Worm (Caenorhabditis elegans): Measurements from ENCODE around the gene npp-21.
A peak's percentile ranks its signal among the peaks of the same experiment; 100 is the strongest.

The npp-21 gene

ce11 chrII:7640161-7640841, 40.8 kb downstream of the npp-21 start:
- TF ChIP-seq ceh-83 (GFP tag; optimal IDR thresholded peaks at IDR 0.05) (no peak), bed-3 (GFP tag; optimal IDR thresholded peaks at IDR 0.05) (no peak), hlh-1 (tag; optimal IDR thresholded peaks at IDR 0.05) (peak; percentile 63), ces-1 (GFP tag; optimal IDR thresholded peaks at IDR 0.05) (peak; percentile 7), unc-120 (tag; optimal IDR thresholded peaks at IDR 0.05; ENCODE audit: poor library complexity, severe bottlenecking) (peak; percentile 57), lin-13 (tag; optimal IDR thresholded peaks at IDR 0.05) (no peak)

ce11 chrII:7642016-7642653, 42.7 kb downstream of the npp-21 start:
- TF ChIP-seq blmp-1 (tag; optimal IDR thresholded peaks at IDR 0.05) (no peak), unc-120 (tag; optimal IDR thresholded peaks at IDR 0.05; ENCODE audit: poor library complexity, severe bottlenecking) (peak; percentile 91), ces-1 (GFP tag; optimal IDR thresholded peaks at IDR 0.05) (peak; percentile 80), zip-8 (tag; optimal IDR thresholded peaks at IDR 0.05) (no peak), M03D4.4 (tag; optimal IDR thresholded peaks at IDR 0.05) (no peak), unc-62 (GFP tag; optimal IDR thresholded peaks at IDR 0.05) (peak; percentile 77), mls-2 (tag; optimal IDR thresholded peaks at IDR 0.05) (peak; percentile 9), sptf-1 (tag; optimal IDR thresholded peaks at IDR 0.05) (peak; percentile 34)

DNA sequence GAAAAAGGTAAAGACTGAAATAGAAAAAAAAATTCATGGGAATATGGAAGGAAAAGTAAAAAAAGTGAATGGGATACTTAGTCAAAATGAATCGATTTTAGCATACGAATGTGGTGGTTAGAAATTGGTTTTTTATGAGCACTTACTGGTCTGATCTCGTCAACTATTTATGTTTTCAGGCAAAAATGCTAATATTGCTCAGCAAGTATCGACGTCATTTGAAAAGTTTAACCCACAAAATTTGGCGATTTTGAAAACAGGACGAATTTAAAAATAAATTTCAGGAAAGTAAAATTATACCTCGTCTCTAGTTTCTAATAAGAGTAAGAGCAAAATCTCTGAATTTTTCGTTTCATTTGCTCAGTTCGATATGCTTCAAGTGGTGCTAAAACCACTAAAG, 43.8 kb downstream of the npp-21 start:
- TF ChIP-seq nhr-28 (tag; optimal IDR thresholded peaks at IDR 0.05) (no peak), pha-4 (tag; optimal IDR thresholded peaks at IDR 0.05) (no peak), cnd-1 (tag; optimal IDR thresholded peaks at IDR 0.05) (no peak), lin-32 (GFP tag; optimal IDR thresholded peaks at IDR 0.05) (no peak), nhr-2 (tag; optimal IDR thresholded peaks at IDR 0.05) (no peak)

DNA sequence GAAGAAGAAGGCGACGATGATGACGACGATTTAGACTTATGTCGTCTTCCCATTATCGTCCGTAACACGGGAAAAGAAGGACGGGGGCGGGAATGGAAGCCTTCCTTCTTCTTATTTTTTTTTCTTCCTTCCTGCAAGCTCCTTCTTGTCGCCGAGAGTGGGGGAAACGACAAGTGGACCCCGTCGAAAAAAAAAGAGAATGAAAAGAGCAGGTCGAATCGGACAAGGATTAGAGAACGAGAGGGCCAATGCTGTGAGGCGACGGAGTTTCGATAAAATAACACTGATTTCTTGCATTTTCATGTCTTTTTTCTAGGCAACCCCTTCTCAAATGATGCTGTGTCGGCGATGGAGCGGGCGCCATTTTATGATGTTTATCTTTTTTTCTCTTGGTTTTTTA, 51.7 kb downstream of the npp-21 start, which contains the start of gene pde-4:
Gene pde-4, minus strand, starts transcription at position 76 of the 400 bp plus-strand sequence.
- no peak for TF ChIP-seq bed-3 (GFP tag; optimal IDR thresholded peaks at IDR 0.05)
- no peak for TF ChIP-seq elt-3 (tag; optimal IDR thresholded peaks at IDR 0.05)
- TF ChIP-seq mls-2 (tag; optimal IDR thresholded peaks at IDR 0.05) = no peak
- TF ChIP-seq ceh-43 (GFP tag; optimal IDR thresholded peaks at IDR 0.05) = no peak
- no peak for TF ChIP-seq hlh-1 (tag; optimal IDR thresholded peaks at IDR 0.05)
- no peak for TF ChIP-seq lsy-2 (tag; optimal IDR thresholded peaks at IDR 0.05)
- no peak for TF ChIP-seq ceh-39 (tag; optimal IDR thresholded peaks at IDR 0.05)
- TF ChIP-seq lin-32 (GFP tag; optimal IDR thresholded peaks at IDR 0.05) = no peak
- no peak for TF ChIP-seq pha-4 (tag; optimal IDR thresholded peaks at IDR 0.05)
- no peak for TF ChIP-seq mab-5 (tag; optimal IDR thresholded peaks at IDR 0.05)
- TF ChIP-seq ces-1 (GFP tag; optimal IDR thresholded peaks at IDR 0.05) = no peak
- TF ChIP-seq ztf-11 (tag; optimal IDR thresholded peaks at IDR 0.05) = no peak
- no peak for TF ChIP-seq zip-8 (tag; optimal IDR thresholded peaks at IDR 0.05)
- no peak for TF ChIP-seq tbx-8 (GFP tag; optimal IDR thresholded peaks at IDR 0.05)
- no peak for TF ChIP-seq nhr-12 (tag; optimal IDR thresholded peaks at IDR 0.05)
- TF ChIP-seq unc-120 (tag; optimal IDR thresholded peaks at IDR 0.05; ENCODE audit: poor library complexity, severe bottlenecking) = no peak
- no peak for TF ChIP-seq ceh-83 (GFP tag; optimal IDR thresholded peaks at IDR 0.05)
